Fruit fly (Drosophila melanogaster): ENCODE measurements around the gene CG9536.

CG9536 gene

dm6 chr2L:6471978-6472776, 4.6 kb downstream of the CG9536 start:
- TF ChIP-seq dl (GFP tag; optimal IDR thresholded peaks at IDR 0.05; ENCODE audit: insufficient read depth in 1 of 2, partially characterized antibody in 2 of 2): no peak
- peak; percentile 13 for TF ChIP-seq psq (GFP tag; optimal IDR thresholded peaks at IDR 0.05)
- peak in 1 of 2 experiments; percentile 46 for TF ChIP-seq foxo (GFP tag; optimal IDR thresholded peaks at IDR 0.05)
- no peak for TF ChIP-seq N (GFP tag; optimal IDR thresholded peaks at IDR 0.05)
- peak; percentile 19 for TF ChIP-seq HLH106 (tag; optimal IDR thresholded peaks at IDR 0.05)
- TF ChIP-seq usp (GFP tag; optimal IDR thresholded peaks at IDR 0.05): no peak
- TF ChIP-seq Hr83 (GFP tag; optimal IDR thresholded peaks at IDR 0.05; ENCODE audit: poor library complexity, severe bottlenecking): no peak
- TF ChIP-seq ey (GFP tag; optimal IDR thresholded peaks at IDR 0.05): peak; percentile 42
- no peak for TF ChIP-seq lola (GFP tag; optimal IDR thresholded peaks at IDR 0.05)
- TF ChIP-seq sv (GFP tag; optimal IDR thresholded peaks at IDR 0.05): no peak
- no peak for TF ChIP-seq CG9705 (GFP tag; optimal IDR thresholded peaks at IDR 0.05)
- TF ChIP-seq OdsH (GFP tag; optimal IDR thresholded peaks at IDR 0.05): peak; percentile 38
- no peak for TF ChIP-seq Jra (GFP tag; optimal IDR thresholded peaks at IDR 0.05)
- no peak for TF ChIP-seq tai (GFP tag; optimal IDR thresholded peaks at IDR 0.05)
- TF ChIP-seq Myc (optimal IDR thresholded peaks at IDR 0.05): no peak
- no peak for TF ChIP-seq CG32264 (GFP tag; optimal IDR thresholded peaks at IDR 0.05)
- TF ChIP-seq GATAd (GFP tag; optimal IDR thresholded peaks at IDR 0.05): no peak
- TF ChIP-seq sage (GFP tag; optimal IDR thresholded peaks at IDR 0.05): no peak
- TF ChIP-seq pan (optimal IDR thresholded peaks at IDR 0.05): peak; percentile 44
- TF ChIP-seq Vsx2 (GFP tag; optimal IDR thresholded peaks at IDR 0.05; ENCODE audit: partially characterized antibody): no peak
- TF ChIP-seq Abd-B (GFP tag; optimal IDR thresholded peaks at IDR 0.05): no peak
- TF ChIP-seq Sp1 (GFP tag; optimal IDR thresholded peaks at IDR 0.05): peak; percentile 22
- peak; percentile 60 for TF ChIP-seq woc (GFP tag; optimal IDR thresholded peaks at IDR 0.05)
- peak; percentile 30 for TF ChIP-seq br (GFP tag; optimal IDR thresholded peaks at IDR 0.05)
- TF ChIP-seq Rel (GFP tag; optimal IDR thresholded peaks at IDR 0.05): no peak
- TF ChIP-seq Rel (tag; optimal IDR thresholded peaks at IDR 0.05): peak; percentile 86
- TF ChIP-seq Dif (GFP tag; optimal IDR thresholded peaks at IDR 0.05; ENCODE audit: partially characterized antibody): peak; percentile 34
- no peak for TF ChIP-seq dmrt93B (GFP tag; optimal IDR thresholded peaks at IDR 0.05)
- TF ChIP-seq Mio (GFP tag; optimal IDR thresholded peaks at IDR 0.05): no peak
- TF ChIP-seq Hr78 (GFP tag; optimal IDR thresholded peaks at IDR 0.05): no peak
- TF ChIP-seq h (GFP tag; optimal IDR thresholded peaks at IDR 0.05): peak; percentile 58
- TF ChIP-seq fru (GFP tag; optimal IDR thresholded peaks at IDR 0.05): peak; percentile 50
- no peak for TF ChIP-seq jim (GFP tag; optimal IDR thresholded peaks at IDR 0.05)
- no peak for TF ChIP-seq CrebA (GFP tag; optimal IDR thresholded peaks at IDR 0.05; ENCODE audit: borderline replicate concordance)
- no peak for TF ChIP-seq brk (GFP tag; optimal IDR thresholded peaks at IDR 0.05)
- TF ChIP-seq Hnf4 (GFP tag; optimal IDR thresholded peaks at IDR 0.05): peak; percentile 8
- TF ChIP-seq dsf (GFP tag; optimal IDR thresholded peaks at IDR 0.05; ENCODE audit: borderline replicate concordance): no peak
- no peak for TF ChIP-seq Dfd (GFP tag; optimal IDR thresholded peaks at IDR 0.05)
- TF ChIP-seq rgr (GFP tag; optimal IDR thresholded peaks at IDR 0.05): no peak

dm6 chr2L:6470100-6470644, 6.6 kb downstream of the CG9536 start:
- TF ChIP-seq sv (GFP tag; optimal IDR thresholded peaks at IDR 0.05): no peak
- no peak for TF ChIP-seq dmrt93B (GFP tag; optimal IDR thresholded peaks at IDR 0.05)
- TF ChIP-seq Dif (GFP tag; optimal IDR thresholded peaks at IDR 0.05; ENCODE audit: partially characterized antibody): no peak
- no peak for TF ChIP-seq Jra (GFP tag; optimal IDR thresholded peaks at IDR 0.05)
- no peak for TF ChIP-seq jim (GFP tag; optimal IDR thresholded peaks at IDR 0.05)
- TF ChIP-seq psq (GFP tag; optimal IDR thresholded peaks at IDR 0.05): no peak
- TF ChIP-seq Sp1 (GFP tag; optimal IDR thresholded peaks at IDR 0.05): no peak
- TF ChIP-seq lola (GFP tag; optimal IDR thresholded peaks at IDR 0.05): no peak
- no peak for TF ChIP-seq Mio (GFP tag; optimal IDR thresholded peaks at IDR 0.05)
- no peak for TF ChIP-seq brk (GFP tag; optimal IDR thresholded peaks at IDR 0.05)
- TF ChIP-seq Abd-B (GFP tag; optimal IDR thresholded peaks at IDR 0.05): no peak
- TF ChIP-seq pan (optimal IDR thresholded peaks at IDR 0.05): no peak
- TF ChIP-seq Vsx2 (GFP tag; optimal IDR thresholded peaks at IDR 0.05; ENCODE audit: partially characterized antibody): no peak
- TF ChIP-seq CG9705 (GFP tag; optimal IDR thresholded peaks at IDR 0.05): no peak
